Fruit fly (Drosophila melanogaster) ovary, adult (tissue): ENCODE data around the gene Pgls.
A peak's percentile ranks its signal among the peaks of the same experiment; 100 is the strongest.

ENCODE experiments used
- CG17801 ChIP-seq: fragments of 200-800 bp; optimal IDR thresholded peaks from 2 replicates; lab custom pipeline; 2019; ENCODE audit warnings: missing biosample characterization, mild to moderate bottlenecking, missing genetic modification characterization, moderate library complexity; ENCODE audit not compliant: partially characterized antibody

Gene Pgls

DNA sequence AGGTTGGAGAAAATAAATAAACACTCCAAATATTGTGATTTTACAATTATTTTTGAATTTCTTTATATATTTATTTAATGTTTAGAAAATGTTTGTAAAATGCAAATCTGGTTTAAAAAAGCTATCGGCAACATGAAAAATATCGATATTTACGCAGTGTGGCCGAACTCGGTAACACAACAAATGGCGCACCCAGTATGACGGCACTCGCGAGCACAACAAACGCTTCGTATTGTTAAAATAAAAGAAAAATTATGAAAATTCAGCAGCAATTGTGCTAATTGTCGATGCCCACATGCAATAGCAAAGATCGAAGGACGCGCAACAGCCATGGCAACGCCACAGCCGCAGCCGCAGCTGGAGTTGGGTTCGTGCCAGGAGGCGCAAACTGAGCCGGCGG is 1.3 kb downstream of the Pgls start, which contains the start of gene CG2202:
TSS of gene CG2202 (plus strand) at position 193 of the 400 bp plus-strand sequence.
- peak; percentile 35 for TF ChIP-seq CG17801 (GFP tag; lab: Kevin White, UChicago)

DNA sequence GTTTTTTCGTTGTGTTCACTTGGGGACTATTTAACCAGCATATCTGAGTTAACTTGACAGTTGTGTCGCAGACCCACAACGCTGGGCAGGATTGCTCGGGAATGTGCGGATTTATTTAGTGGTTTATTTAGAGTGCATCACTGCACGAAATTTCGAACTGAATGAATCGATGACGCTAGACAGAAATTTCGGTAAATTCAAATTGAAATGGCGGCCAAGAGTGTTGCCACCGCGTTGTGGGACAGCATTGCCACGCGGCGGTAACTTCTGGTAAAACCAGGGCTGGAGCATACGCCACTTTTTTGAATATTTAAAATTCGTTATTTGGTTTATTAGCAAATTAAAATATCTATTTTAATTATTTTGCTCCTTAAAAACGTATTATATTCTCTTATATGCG is 7.4 kb downstream of the Pgls start, which contains the start of gene feo:
TSS of gene feo (minus strand) at position 184 of the 400 bp plus-strand sequence.
- no peak for TF ChIP-seq CG17801 (GFP tag; lab: Kevin White, UChicago)

DNA sequence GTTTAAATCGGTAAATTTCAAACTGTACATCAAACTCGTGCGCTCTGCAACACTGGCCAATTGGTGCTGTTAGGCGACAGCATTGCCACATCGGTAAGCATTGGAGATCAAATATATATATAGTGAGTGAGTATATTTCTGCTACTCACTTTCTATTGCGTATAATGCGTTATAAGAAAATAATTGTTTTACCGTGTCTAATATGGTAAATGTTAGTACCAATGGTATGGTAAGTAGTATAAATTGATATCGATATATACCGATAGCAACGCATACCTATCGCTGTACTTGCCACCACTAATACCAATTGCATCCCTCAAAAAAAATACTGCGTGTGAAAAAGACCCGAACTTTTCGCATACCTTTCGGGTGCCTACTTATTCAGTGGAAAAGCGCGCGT is 10.1 kb downstream of the Pgls start, which contains the start of the genes sofe and CG2186:
TSS of gene sofe (minus strand) at position 38 of the 400 bp plus-strand sequence.
TSS of gene CG2186 (plus strand) at position 280 of the 400 bp plus-strand sequence.
- peak; percentile 63 for TF ChIP-seq CG17801 (GFP tag; lab: Kevin White, UChicago)

DNA sequence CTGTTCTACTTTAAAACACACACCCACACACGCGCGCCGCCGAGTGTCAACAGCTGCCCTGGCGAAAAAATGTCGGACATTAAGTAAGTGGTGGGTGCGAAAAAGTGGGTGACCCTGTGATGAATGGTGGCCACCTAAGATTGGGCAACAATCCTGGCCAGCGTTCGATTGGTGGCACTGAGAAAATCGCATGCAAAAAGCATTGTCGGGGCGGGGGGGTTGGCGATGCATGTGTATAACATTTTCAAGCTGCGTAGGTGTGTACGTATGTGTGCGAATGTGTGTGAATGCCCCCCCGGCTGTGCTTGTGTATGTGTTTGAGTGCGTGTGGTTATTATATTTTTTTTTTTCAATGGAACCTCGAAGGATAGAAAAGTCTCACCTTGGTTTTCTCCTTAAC is 10.6 kb downstream of the Pgls start:
- TF ChIP-seq CG17801 (GFP tag; lab: Kevin White, UChicago) = no peak

DNA sequence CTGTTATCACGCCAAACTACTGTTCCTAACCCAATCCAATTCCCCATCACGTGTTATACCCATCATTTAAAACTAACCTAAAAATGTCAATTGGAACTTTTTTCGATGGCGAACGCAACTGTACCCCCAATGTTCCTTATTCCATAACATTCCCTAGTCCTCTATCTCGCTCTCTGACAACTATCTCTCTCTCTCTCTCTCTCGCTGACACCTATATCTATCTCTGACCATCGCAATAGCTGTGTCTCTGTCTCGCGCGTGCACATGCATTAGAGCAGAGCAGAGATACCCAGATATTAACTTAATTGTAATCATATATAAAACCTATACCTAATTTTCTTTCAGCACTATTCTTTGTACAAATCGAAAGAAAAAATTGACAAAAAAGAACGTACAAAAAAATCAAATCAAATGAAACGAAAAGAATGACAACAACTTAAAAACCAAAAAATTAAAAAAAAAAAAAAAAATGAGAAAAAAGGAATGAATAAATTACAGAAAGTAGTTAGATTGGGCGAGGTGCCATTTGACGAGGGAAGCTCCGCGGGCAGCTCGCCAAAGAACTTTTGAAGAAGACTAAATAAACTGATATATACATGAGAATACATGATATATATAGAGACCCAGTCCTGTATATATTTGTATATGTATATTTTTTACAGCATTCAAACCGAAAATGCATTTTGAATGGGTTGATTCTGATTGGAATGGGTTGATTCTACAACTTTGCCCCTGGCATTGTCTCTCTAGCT is 18.5 kb downstream of the Pgls start:
- TF ChIP-seq CG17801 (GFP tag; lab: Kevin White, UChicago) = no peak

DNA sequence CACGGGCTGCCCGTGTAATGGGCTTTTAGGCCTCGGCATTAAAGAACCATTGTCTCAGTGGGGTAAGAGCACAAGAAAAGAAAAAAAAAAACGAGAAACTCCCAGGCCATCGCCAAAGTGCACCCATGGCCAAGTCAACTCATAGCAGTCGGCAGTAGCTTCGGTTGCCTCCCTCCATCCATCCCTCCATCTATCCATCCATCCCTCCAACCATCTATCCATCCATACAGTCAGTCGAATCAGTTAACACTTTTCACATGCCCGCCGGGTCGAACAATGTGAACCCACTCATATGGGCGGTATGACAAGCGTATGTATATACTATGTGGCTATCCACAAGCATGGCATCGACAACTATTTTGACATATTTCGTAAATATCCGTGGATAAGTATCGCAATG is 20.5 kb downstream of the Pgls start:
- TF ChIP-seq CG17801 (GFP tag; lab: Kevin White, UChicago) = no peak

DNA sequence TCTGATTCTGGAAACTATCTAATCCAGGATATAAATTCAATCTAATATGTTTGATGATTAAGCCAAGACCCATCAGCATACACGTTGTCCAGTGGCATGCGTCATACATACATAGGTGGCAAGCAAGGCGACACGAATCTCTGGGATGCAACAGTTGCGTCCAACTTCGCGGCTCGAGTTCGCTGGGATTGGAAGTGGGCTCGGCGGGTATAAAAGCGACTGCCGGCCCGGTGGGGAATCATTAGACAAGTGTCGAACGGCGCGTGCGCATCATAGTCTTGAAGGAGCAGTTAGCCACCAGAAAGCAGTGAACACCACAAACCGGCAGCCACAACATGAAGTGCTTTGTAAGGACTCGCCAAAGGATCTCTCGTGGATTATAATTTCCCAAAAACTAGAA is 21.8 kb downstream of the Pgls start, which contains the start of gene CG2157:
TSS of gene CG2157 (plus strand) at position 240 of the 400 bp plus-strand sequence.
- TF ChIP-seq CG17801 (GFP tag; lab: Kevin White, UChicago) = no peak

DNA sequence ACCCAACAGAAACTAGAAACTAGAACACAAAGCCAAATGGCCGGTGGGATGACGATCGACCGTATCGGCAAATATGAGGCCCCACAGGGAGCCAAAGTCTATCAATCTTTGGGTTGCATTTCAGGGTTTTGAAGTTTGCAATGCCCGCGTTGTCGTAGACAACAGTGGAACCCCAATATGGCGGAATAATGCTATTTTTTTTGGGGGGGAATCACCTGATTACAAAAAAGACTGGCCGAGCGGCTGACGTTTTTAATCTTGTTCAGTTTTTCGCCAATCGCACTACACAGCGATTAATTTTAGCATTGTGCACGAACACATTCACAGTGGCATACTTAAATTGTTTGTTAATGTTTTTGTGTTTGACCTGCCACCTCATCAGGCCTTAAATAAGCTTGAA is 29.2 kb downstream of the Pgls start:
- no peak for TF ChIP-seq CG17801 (GFP tag; lab: Kevin White, UChicago)

DNA sequence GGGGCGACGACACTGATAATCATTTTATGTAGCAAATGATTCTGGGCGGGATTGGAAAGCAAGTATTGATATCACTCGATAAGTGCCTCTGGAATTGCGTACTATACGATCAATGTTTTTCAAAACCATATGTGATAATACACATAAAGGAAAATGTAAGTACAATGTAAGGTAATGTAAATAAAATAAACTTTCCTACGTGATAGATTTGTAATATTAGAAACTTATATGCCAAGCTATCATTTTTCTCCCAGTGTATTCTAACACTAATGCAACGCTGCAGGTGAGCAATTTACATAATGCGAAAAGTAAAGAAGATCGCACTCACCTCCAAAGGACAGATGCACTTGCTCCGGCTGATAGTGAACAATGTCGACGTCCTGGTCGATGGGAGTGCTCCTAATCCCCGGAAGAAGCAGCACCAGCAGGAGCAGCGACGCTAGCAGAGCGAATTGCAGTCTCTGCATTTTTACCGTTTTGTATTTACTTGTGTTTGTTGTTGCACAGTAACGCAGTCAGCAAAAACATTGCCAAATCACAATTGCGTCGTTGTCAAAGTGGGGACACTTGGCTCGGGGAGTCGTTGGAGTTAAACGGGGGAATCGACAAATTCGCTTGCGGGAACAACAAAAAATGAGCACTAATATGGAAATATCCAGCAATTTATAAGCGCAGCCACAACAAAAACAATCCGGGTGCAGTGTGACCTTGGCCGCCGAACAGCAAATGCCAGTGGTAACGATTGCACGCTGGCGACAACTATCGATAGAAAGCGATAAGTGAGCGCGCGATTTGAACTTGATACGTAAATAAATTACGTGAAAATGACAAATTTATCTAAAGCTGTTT is 30.1 kb downstream of the Pgls start, which contains the start of gene CG1637:
TSS of gene CG1637 (minus strand) at position 807 of the 849 bp plus-strand sequence.
- peak; percentile 9 for TF ChIP-seq CG17801 (GFP tag; lab: Kevin White, UChicago)

DNA sequence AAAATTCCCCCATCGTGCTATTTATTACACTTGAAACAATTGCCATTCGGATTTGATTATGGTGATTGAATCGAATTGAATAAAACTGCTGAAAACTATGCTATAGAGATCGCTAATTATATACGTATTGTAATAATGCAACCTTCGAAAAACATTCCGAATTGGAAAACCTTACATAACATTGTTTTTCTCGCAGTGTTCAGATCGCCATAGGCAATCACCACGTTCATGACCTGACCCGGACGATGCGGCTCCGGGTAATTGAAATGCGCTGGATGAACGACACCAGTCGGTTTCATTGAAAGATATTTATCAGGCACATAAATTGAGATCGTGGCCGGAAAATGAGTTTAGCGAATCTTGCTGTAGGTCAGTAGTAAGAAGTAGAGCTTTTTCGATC is 35.5 kb downstream of the Pgls start:
- no peak for TF ChIP-seq CG17801 (GFP tag; lab: Kevin White, UChicago)

DNA sequence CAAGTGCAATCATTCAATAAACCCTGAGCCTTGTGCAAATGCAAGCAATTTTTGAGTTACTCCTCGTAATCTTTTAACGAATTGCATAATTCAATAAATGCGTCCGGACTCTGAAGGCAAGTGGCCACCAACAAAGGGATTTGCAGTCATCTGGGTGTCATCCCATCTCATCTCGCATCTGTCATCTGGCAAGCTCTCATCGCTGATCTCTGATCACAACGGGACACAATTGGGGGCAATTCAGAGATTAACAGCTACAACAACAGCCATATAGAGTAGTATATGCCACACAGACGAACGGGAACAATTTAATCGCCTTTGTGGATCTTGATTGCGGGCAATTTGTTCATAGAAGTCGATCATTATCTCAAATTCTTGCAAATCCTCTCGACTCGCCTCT is 36.5 kb downstream of the Pgls start:
- TF ChIP-seq CG17801 (GFP tag; lab: Kevin White, UChicago) = no peak

DNA sequence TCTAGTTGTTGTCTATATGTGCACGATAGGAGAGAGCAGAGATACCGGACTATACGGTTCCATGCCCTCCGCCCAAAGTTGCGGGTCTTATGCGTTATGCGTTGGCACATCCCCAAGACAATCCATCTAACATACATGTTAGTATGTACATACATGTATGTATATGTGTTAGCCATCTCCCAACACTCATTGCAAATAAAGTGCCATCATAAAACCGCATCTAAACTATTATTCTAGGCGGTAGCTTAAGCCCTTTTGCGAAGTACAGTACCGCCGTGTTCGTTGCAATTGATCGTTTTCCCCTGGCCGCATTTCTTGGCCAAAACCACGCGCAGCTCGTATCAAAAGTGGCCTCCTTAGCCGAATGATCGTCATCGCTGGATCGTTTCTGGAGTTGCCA is 39.2 kb downstream of the Pgls start:
- no peak for TF ChIP-seq CG17801 (GFP tag; lab: Kevin White, UChicago)

DNA sequence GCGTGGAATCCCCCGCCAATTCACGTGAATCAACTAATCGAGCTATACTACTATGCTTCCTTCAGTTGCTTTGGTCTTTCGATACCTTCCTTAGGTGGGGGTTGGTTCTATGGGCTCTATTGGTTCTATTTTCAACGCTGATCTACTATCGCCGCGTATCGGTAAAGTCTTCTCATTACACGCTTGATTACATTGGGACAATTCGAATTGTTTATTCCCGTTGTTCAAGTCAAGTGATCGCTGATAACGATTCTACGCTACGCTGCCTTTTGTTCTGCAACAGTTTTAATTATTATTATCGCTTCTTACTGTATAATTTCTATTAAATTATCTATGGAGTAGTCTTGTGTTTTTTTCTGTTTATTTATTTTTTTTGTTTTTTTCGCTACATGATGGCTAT is 40.4 kb downstream of the Pgls start:
- TF ChIP-seq CG17801 (GFP tag; lab: Kevin White, UChicago) = no peak

DNA sequence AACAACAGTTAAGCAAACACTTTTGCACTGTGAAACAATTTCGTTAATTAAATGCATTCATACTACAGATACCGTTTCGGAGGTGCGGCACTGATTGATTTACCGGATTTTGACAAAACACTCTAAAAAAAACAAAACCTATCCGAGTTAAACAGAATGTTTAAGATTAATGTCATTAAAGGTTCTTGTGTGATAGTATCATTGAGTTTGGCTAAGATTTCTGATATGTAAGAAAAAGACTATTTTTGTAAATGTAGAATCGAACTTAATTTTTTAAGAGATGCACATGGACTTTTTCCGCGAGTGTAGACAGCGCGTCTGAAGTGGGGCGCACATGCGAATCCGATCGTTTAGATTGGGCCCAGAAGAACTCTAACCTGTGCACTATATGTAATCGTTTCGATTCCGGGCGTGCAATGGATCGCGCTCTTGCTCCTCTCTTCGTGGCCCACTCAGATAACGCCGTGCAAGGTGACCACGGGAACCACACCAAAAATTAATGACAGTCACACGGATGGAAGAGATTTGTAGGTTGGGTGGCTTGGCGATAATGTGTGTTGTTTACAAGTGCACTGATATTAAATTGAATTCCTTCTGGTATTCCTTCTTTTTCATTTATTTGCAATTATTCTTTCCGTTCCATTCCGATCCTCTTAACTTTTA is 42.8 kb downstream of the Pgls start:
- peak; percentile 47 for TF ChIP-seq CG17801 (GFP tag; lab: Kevin White, UChicago)

DNA sequence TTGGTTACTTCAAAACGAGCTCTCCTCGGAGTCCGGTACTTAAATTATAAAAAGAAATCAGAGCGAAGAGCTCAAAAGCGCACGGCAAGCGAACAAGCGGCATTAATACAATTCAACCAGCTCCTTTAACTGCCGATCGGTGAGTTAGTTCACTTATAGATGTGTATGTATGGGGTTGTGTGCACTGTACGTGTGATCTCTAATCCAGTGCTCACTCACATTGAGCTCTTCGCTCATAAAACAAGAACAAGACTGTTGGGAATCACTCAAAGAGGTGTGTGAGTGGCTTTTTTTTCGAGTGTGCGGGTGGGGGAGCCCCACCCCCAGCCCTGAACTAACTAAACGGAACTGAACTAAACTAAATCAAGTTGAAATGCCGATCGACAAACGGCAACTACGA is 43.9 kb downstream of the Pgls start, which contains the start of gene Ork1:
TSS of gene Ork1 (minus strand) at position 101 of the 400 bp plus-strand sequence.
- no peak for TF ChIP-seq CG17801 (GFP tag; lab: Kevin White, UChicago)
